Worm (Caenorhabditis elegans): ENCODE data around the gene srx-67.

Gene srx-67

ce11 chrV:3903424-3903823 is 13.2 kb upstream of the srx-67 start:
- TF ChIP-seq unc-62 (GFP tag; optimal IDR thresholded peaks at IDR 0.05) = no peak

- TF ChIP-seq unc-62 (GFP tag; optimal IDR thresholded peaks at IDR 0.05) = no peak
Measured at ce11 chrV:3905841-3906240, 10.7 kb upstream of the srx-67 start, which contains the start of gene nhr-156. Gene nhr-156 (plus strand): TSS chrV:3906106.

- TF ChIP-seq unc-62 (GFP tag; optimal IDR thresholded peaks at IDR 0.05) = no peak
Measured at ce11 chrV:3912472-3912871, 4.1 kb upstream of the srx-67 start, which contains the start of gene srx-68. Gene srx-68 (plus strand): TSS chrV:3912772.

- TF ChIP-seq unc-62 (GFP tag; optimal IDR thresholded peaks at IDR 0.05) = no peak
Measured at ce11 chrV:3913131-3913530, 3.4 kb upstream of the srx-67 start.

ce11 chrV:3919289-3919688 is 2.7 kb downstream of the srx-67 start, which contains the start of gene srx-66:
Gene srx-66 (plus strand): TSS chrV:3919589.
- TF ChIP-seq unc-62 (GFP tag; optimal IDR thresholded peaks at IDR 0.05) = no peak

ce11 chrV:3921635-3922034 is 5.1 kb downstream of the srx-67 start, which contains the start of gene srx-65:
Gene srx-65 (plus strand): TSS chrV:3921935.
- no peak for TF ChIP-seq unc-62 (GFP tag; optimal IDR thresholded peaks at IDR 0.05)

- no peak for TF ChIP-seq unc-62 (GFP tag; optimal IDR thresholded peaks at IDR 0.05)
Measured at ce11 chrV:3922547-3922946, 6.0 kb downstream of the srx-67 start.

ce11 chrV:3927522-3927921 is 10.9 kb downstream of the srx-67 start:
- TF ChIP-seq unc-62 (GFP tag; optimal IDR thresholded peaks at IDR 0.05) = no peak

- TF ChIP-seq unc-62 (GFP tag; optimal IDR thresholded peaks at IDR 0.05) = no peak
Measured at ce11 chrV:3929099-3929498, 12.5 kb downstream of the srx-67 start, which contains the start of gene srx-64. Gene srx-64 (plus strand): TSS chrV:3929399.

- TF ChIP-seq unc-62 (GFP tag; optimal IDR thresholded peaks at IDR 0.05) = no peak
Measured at ce11 chrV:3931326-3931725, 14.7 kb downstream of the srx-67 start, which contains the start of gene srx-63. Gene srx-63 (plus strand): TSS chrV:3931626.

ce11 chrV:3935892-3936478 is 19.4 kb downstream of the srx-67 start, which contains the start of gene cyp-35A5:
Gene cyp-35A5 (plus strand): TSS chrV:3936326.
- no peak for TF ChIP-seq unc-62 (GFP tag; optimal IDR thresholded peaks at IDR 0.05)

- TF ChIP-seq unc-62 (GFP tag; optimal IDR thresholded peaks at IDR 0.05) = no peak
Measured at ce11 chrV:3938789-3939188, 22.2 kb downstream of the srx-67 start, which contains the start of gene cyp-35B1. Gene cyp-35B1 (plus strand): TSS chrV:3939032.

ce11 chrV:3941860-3942259 is 25.3 kb downstream of the srx-67 start, which contains the start of gene cyp-35B2:
Gene cyp-35B2 (plus strand): TSS chrV:3942160.
- no peak for TF ChIP-seq unc-62 (GFP tag; optimal IDR thresholded peaks at IDR 0.05)

ce11 chrV:3943364-3943763 is 26.8 kb downstream of the srx-67 start:
- TF ChIP-seq unc-62 (GFP tag; optimal IDR thresholded peaks at IDR 0.05) = no peak

ce11 chrV:3945053-3945452 is 28.5 kb downstream of the srx-67 start, which contains the start of gene cyp-35B3:
Gene cyp-35B3 (plus strand): TSS chrV:3945353.
- TF ChIP-seq unc-62 (GFP tag; optimal IDR thresholded peaks at IDR 0.05) = no peak

- no peak for TF ChIP-seq unc-62 (GFP tag; optimal IDR thresholded peaks at IDR 0.05)
Measured at ce11 chrV:3949723-3950122, 33.1 kb downstream of the srx-67 start, which contains the start of gene dach-1. Gene dach-1 (plus strand): TSS chrV:3950023.

ce11 chrV:3953739-3954138 is 37.2 kb downstream of the srx-67 start, which contains the start of gene str-247:
Gene str-247 (plus strand): TSS chrV:3954039.
- TF ChIP-seq unc-62 (GFP tag; optimal IDR thresholded peaks at IDR 0.05) = no peak

Measured in whole organism, dauer.